Fruit fly (Drosophila melanogaster): Measurements from ENCODE around the gene chp.

Gene chp

DNA sequence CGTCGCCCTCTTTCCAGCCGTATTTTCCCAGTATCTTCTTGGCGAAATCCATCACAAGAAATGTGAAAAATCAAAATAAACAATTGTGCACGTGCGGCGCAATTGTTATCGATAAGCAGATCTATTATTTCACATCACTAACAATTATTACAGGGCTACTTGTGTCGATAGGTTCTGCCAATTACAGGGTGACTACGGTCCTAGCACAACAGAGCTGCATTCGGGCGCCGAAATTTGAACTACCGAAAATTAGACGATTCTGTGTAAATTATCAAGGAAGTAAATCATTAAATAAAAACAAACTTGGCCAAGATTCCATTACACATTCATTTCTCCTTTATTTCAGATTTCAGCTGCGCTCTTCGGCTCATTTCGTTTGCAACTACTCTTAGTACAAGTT lies 5.3 kb upstream of the chp start, which contains the start of gene CG15561 (continued):
- TF ChIP-seq CG33213 (GFP tag; optimal IDR thresholded peaks at IDR 0.05) (peak; percentile 75), bsh (GFP tag; optimal IDR thresholded peaks at IDR 0.05) (no peak), CG4730 (GFP tag; IDR thresholded peaks at IDR 0.05) (no peak), Blimp-1 (GFP tag; optimal IDR thresholded peaks at IDR 0.05) (no peak), Max (GFP tag; optimal IDR thresholded peaks at IDR 0.05) (peak; percentile 84), Lpt (GFP tag; optimal IDR thresholded peaks at IDR 0.05) (no peak), ham (GFP tag; IDR thresholded peaks at IDR 0.05) (no peak), Chrac-16 (GFP tag; optimal IDR thresholded peaks at IDR 0.05) (no peak), CG16779 (GFP tag; IDR thresholded peaks at IDR 0.05) (no peak), CG1647 (GFP tag; optimal IDR thresholded peaks at IDR 0.05) (no peak), CG10462 (GFP tag; optimal IDR thresholded peaks at IDR 0.05) (no peak), CG4820 (GFP tag; optimal IDR thresholded peaks at IDR 0.05) (no peak), CG6654 (GFP tag; optimal IDR thresholded peaks at IDR 0.05) (no peak), CG10431 (GFP tag; optimal IDR thresholded peaks at IDR 0.05) (peak; percentile 31), CG9437 (GFP tag; optimal IDR thresholded peaks at IDR 0.05) (no peak), CG32532 (GFP tag; IDR thresholded peaks at IDR 0.05) (no peak), Hr39 (optimal IDR thresholded peaks at IDR 0.05) (no peak), CG15514 (GFP tag; optimal IDR thresholded peaks at IDR 0.05) (peak; percentile 81), Sry-δ (GFP tag; optimal IDR thresholded peaks at IDR 0.05) (peak; percentile 96), trh (GFP tag; optimal IDR thresholded peaks at IDR 0.05) (no peak), dati (GFP tag; IDR thresholded peaks at IDR 0.05) (no peak), lbe (GFP tag; optimal IDR thresholded peaks at IDR 0.05) (no peak), CG12155 (GFP tag; optimal IDR thresholded peaks at IDR 0.05) (peak; percentile 38), CG4617 (GFP tag; optimal IDR thresholded peaks at IDR 0.05; ENCODE audit: borderline replicate concordance) (peak; percentile 1), nerfin-2 (GFP tag; IDR thresholded peaks at IDR 0.05; ENCODE audit: partially characterized antibody) (no peak), Doc3 (GFP tag; IDR thresholded peaks at IDR 0.05; ENCODE audit: partially characterized antibody) (no peak), CG32767 (GFP tag; IDR thresholded peaks at IDR 0.05) (no peak), Opbp (GFP tag; IDR thresholded peaks at IDR 0.05; ENCODE audit: partially characterized antibody) (no peak), vvl (GFP tag; IDR thresholded peaks at IDR 0.05) (no peak), kni (GFP tag; optimal IDR thresholded peaks at IDR 0.05) (no peak), luna (GFP tag; optimal IDR thresholded peaks at IDR 0.05) (no peak), YL-1 (GFP tag; optimal IDR thresholded peaks at IDR 0.05) (peak; percentile 96), CG15601 (tag; optimal IDR thresholded peaks at IDR 0.05) (no peak), CG8924 (tag; optimal IDR thresholded peaks at IDR 0.05) (peak; percentile 22), CG2199 (GFP tag; IDR thresholded peaks at IDR 0.05) (no peak), Abd-B (GFP tag; optimal IDR thresholded peaks at IDR 0.05) (no peak), CG12219 (GFP tag; optimal IDR thresholded peaks at IDR 0.05) (no peak), stc (GFP tag; IDR thresholded peaks at IDR 0.05) (no peak), CG2889 (GFP tag; IDR thresholded peaks at IDR 0.05) (no peak), az2 (GFP tag; optimal IDR thresholded peaks at IDR 0.05) (peak; percentile 30), Ada2b (GFP tag; IDR thresholded peaks at IDR 0.05) (no peak), Dip3 (GFP tag; optimal IDR thresholded peaks at IDR 0.05) (no peak), gfzf (GFP tag; optimal IDR thresholded peaks at IDR 0.05) (peak; percentile 42), Doc2 (GFP tag; IDR thresholded peaks at IDR 0.05) (no peak), tin (GFP tag; optimal IDR thresholded peaks at IDR 0.05) (peak; percentile 46), HLH54F (GFP tag; optimal IDR thresholded peaks at IDR 0.05) (peak; percentile 46), ab (GFP tag; optimal IDR thresholded peaks at IDR 0.05) (no peak), Atf3 (GFP tag; optimal IDR thresholded peaks at IDR 0.05) (no peak), Hmx (GFP tag; optimal IDR thresholded peaks at IDR 0.05) (no peak), CG3407 (GFP tag; optimal IDR thresholded peaks at IDR 0.05) (peak; percentile 49), Nf-YA (GFP tag; IDR thresholded peaks at IDR 0.05) (no peak), sd (tag; optimal IDR thresholded peaks at IDR 0.05) (no peak), Oaz (GFP tag; IDR thresholded peaks at IDR 0.05) (no peak)

Data from whole organism, embryonic.